Fruit fly (Drosophila melanogaster) whole organism, embryonic: ENCODE measurements around the gene CG43131.

Experiments used
- Abd-B ChIP-seq: fragments of 200-800 bp; sonication (Bioruptor generic); optimal IDR thresholded peaks from 2 replicates; lab custom pipeline; 2018; ENCODE audit warnings: missing biosample characterization, mild to moderate bottlenecking, missing genetic modification characterization, moderate library complexity
- Blimp-1 ChIP-seq: fragments of 200-800 bp; sonication (Bioruptor generic); optimal IDR thresholded peaks from 3 replicates; lab custom pipeline; 2018; ENCODE audit warnings: missing biosample characterization, missing genetic modification characterization, mild to moderate bottlenecking, moderate library complexity, missing genetic modification reagents
- CG10462 ChIP-seq: fragments of 200-800 bp; sonication (Bioruptor generic); optimal IDR thresholded peaks from 2 replicates; lab custom pipeline; 2016; ENCODE audit warnings: missing biosample characterization, missing genetic modification characterization
- CG10543 ChIP-seq: fragments of 200-800 bp; sonication (Bioruptor generic); optimal IDR thresholded peaks from 3 replicates; lab custom pipeline; 2017; ENCODE audit warnings: missing biosample characterization, mild to moderate bottlenecking, missing genetic modification characterization, moderate library complexity
- CG11247 ChIP-seq: fragments of 200-800 bp; sonication (Bioruptor generic); IDR thresholded peaks from 2 replicates; pipeline ENCODE4 v1.3.6; 2022; ENCODE audit warnings: missing biosample characterization, missing genetic modification characterization
- CG11456 ChIP-seq: fragments of 200-800 bp; sonication (Bioruptor generic); IDR thresholded peaks from 3 replicates; pipeline ENCODE4 v1.3.6; 2022; ENCODE audit warnings: missing biosample characterization, missing genetic modification characterization
- CG11695 ChIP-seq: fragments of 200-800 bp; sonication (Bioruptor generic); IDR thresholded peaks from 3 replicates; pipeline ENCODE4 v1.3.6; 2022; ENCODE audit warnings: missing biosample characterization, missing genetic modification characterization
- CG13424 ChIP-seq: fragments of 200-800 bp; sonication (Bioruptor generic); optimal IDR thresholded peaks from 2 replicates; lab custom pipeline; 2019; ENCODE audit warnings: missing biosample characterization, mild to moderate bottlenecking, missing genetic modification characterization, moderate library complexity
- CG1602 ChIP-seq: fragments of 200-800 bp; sonication (Bioruptor generic); optimal IDR thresholded peaks from 3 replicates; lab custom pipeline; 2016; ENCODE audit warnings: missing biosample characterization, missing genetic modification characterization
- CG1603 ChIP-seq: fragments of 200-800 bp; sonication (Bioruptor generic); optimal IDR thresholded peaks from 2 replicates; lab custom pipeline; 2019; ENCODE audit warnings: missing biosample characterization, mild to moderate bottlenecking, missing genetic modification characterization, moderate library complexity
- CG16863 ChIP-seq: fragments of 200-800 bp; sonication (Bioruptor generic); optimal IDR thresholded peaks from 3 replicates; lab custom pipeline; 2016; ENCODE audit warnings: missing biosample characterization, missing genetic modification characterization
- CG17802 ChIP-seq: fragments of 200-800 bp; sonication (Bioruptor generic); optimal IDR thresholded peaks from 2 replicates; lab custom pipeline; 2018; ENCODE audit warnings: missing biosample characterization, mild to moderate bottlenecking, missing genetic modification characterization, moderate library complexity
- CG18619 ChIP-seq: fragments of 200-800 bp; sonication (Bioruptor generic); optimal IDR thresholded peaks from 3 replicates; lab custom pipeline; 2017; ENCODE audit warnings: missing biosample characterization, mild to moderate bottlenecking, missing genetic modification characterization
- CG2199 ChIP-seq: fragments of 200-800 bp; sonication (Bioruptor generic); IDR thresholded peaks from 3 replicates; pipeline ENCODE4 v1.3.6; 2022; ENCODE audit warnings: missing biosample characterization, missing genetic modification characterization
- CG31365 ChIP-seq: fragments of 200-800 bp; sonication (Bioruptor generic); optimal IDR thresholded peaks from 2 replicates; lab custom pipeline; 2018; ENCODE audit warnings: missing biosample characterization, mild to moderate bottlenecking, missing genetic modification characterization
- CG43689 ChIP-seq: fragments of 200-800 bp; sonication (Bioruptor generic); IDR thresholded peaks from 2 replicates; pipeline ENCODE4 v1.3.6; 2022; ENCODE audit warnings: missing biosample characterization, missing genetic modification characterization
- CG4404 ChIP-seq: fragments of 200-800 bp; sonication (Bioruptor generic); IDR thresholded peaks from 2 replicates; pipeline ENCODE4 v1.3.6; 2022; ENCODE audit warnings: missing biosample characterization, missing genetic modification characterization
- CG5245 ChIP-seq: fragments of 200-800 bp; sonication (Bioruptor generic); optimal IDR thresholded peaks from 3 replicates; lab custom pipeline; 2016; ENCODE audit warnings: missing biosample characterization, missing genetic modification characterization
- CG5953 ChIP-seq: fragments of 200-800 bp; sonication (Bioruptor generic); IDR thresholded peaks from 2 replicates; pipeline ENCODE4 v1.3.6; 2022; ENCODE audit warnings: missing biosample characterization, missing genetic modification characterization
- CG6254 ChIP-seq: fragments of 200-800 bp; sonication (Bioruptor generic); optimal IDR thresholded peaks from 3 replicates; lab custom pipeline; 2017; ENCODE audit warnings: mild to moderate bottlenecking, missing biosample characterization, missing genetic modification reagents, missing genetic modification characterization
- CG6683 ChIP-seq: fragments of 200-800 bp; sonication (Bioruptor generic); optimal IDR thresholded peaks from 2 replicates; lab custom pipeline; 2017; ENCODE audit warnings: missing biosample characterization, mild to moderate bottlenecking, missing genetic modification characterization, missing genetic modification reagents
- CG7839 ChIP-seq: fragments of 200-800 bp; sonication (Bioruptor generic); optimal IDR thresholded peaks from 3 replicates; lab custom pipeline; 2018; ENCODE audit warnings: missing biosample characterization, mild to moderate bottlenecking, missing genetic modification characterization, moderate library complexity
- CG7928 ChIP-seq: fragments of 200-800 bp; sonication (Bioruptor generic); optimal IDR thresholded peaks from 2 replicates; lab custom pipeline; 2017; ENCODE audit warnings: missing biosample characterization, mild to moderate bottlenecking, missing genetic modification characterization
- Dip3 ChIP-seq: fragments of 200-800 bp; sonication (Bioruptor generic); optimal IDR thresholded peaks from 3 replicates; lab custom pipeline; 2016; ENCODE audit warnings: missing biosample characterization, missing genetic modification characterization
- Ets65A ChIP-seq: fragments of 200-800 bp; sonication (Bioruptor generic); peaks from one replicate; lab custom pipeline; 2016; ENCODE audit warnings: missing biosample characterization, missing genetic modification characterization
- Med ChIP-seq: fragments of 200-800 bp; sonication (Bioruptor generic); peaks from one replicate; lab custom pipeline; 2016; ENCODE audit warnings: missing biosample characterization, missing genetic modification characterization, mild to moderate bottlenecking, inconsistent platforms, moderate library complexity
- Pdp1 ChIP-seq, 2 experiments: fragments of 200-800 bp; sonication (Bioruptor generic); optimal IDR thresholded peaks; 3 replicates each; lab custom pipeline; 2016; ENCODE audit warnings: missing biosample characterization in 2 of 2, missing genetic modification characterization in 2 of 2, mild to moderate bottlenecking in 1 of 2, moderate library complexity in 1 of 2
- Six4 ChIP-seq: fragments of 200-800 bp; sonication (Bioruptor generic); optimal IDR thresholded peaks from 2 replicates; lab custom pipeline; 2016; ENCODE audit warnings: missing biosample characterization, missing genetic modification characterization
- Spps ChIP-seq: fragments of 200-800 bp; sonication (Bioruptor generic); optimal IDR thresholded peaks from 2 replicates; lab custom pipeline; 2018; ENCODE audit warnings: missing biosample characterization, mild to moderate bottlenecking, missing genetic modification characterization
- ci ChIP-seq: fragments of 200-800 bp; sonication (Bioruptor generic); IDR thresholded peaks from 3 replicates; pipeline ENCODE4 v1.3.6; 2022; ENCODE audit warnings: missing biosample characterization, missing genetic modification characterization
- danr ChIP-seq: fragments of 200-800 bp; sonication (Bioruptor generic); IDR thresholded peaks from 2 replicates; pipeline ENCODE4 v1.3.6; 2022; ENCODE audit warnings: missing biosample characterization, missing genetic modification characterization
- dysf ChIP-seq: fragments of 200-800 bp; sonication (Bioruptor generic); IDR thresholded peaks from 3 replicates; pipeline ENCODE4 v1.3.6; 2022; ENCODE audit warnings: missing biosample characterization, missing genetic modification characterization
- esg ChIP-seq: fragments of 200-800 bp; sonication (Bioruptor generic); conservative IDR thresholded peaks from 2 replicates; pipeline ENCODE4 v1.3.6; 2022; ENCODE audit warnings: missing biosample characterization, missing genetic modification characterization
- fd3F ChIP-seq: fragments of 200-800 bp; sonication (Bioruptor generic); optimal IDR thresholded peaks from 2 replicates; lab custom pipeline; 2018; ENCODE audit warnings: missing biosample characterization, mild to moderate bottlenecking, missing genetic modification characterization, moderate library complexity
- gcm ChIP-seq: fragments of 200-800 bp; sonication (Bioruptor generic); optimal IDR thresholded peaks from 2 replicates; lab custom pipeline; 2019; ENCODE audit warnings: missing biosample characterization, mild to moderate bottlenecking, missing genetic modification characterization, moderate library complexity
- grn ChIP-seq: fragments of 200-800 bp; sonication (Bioruptor generic); optimal IDR thresholded peaks from 3 replicates; lab custom pipeline; 2017; ENCODE audit warnings: missing biosample characterization, missing genetic modification characterization
- hb ChIP-seq: fragments of 200-800 bp; sonication (Bioruptor generic); IDR thresholded peaks from 3 replicates; pipeline ENCODE4 v1.3.6; 2022; ENCODE audit warnings: missing biosample characterization, missing genetic modification characterization; ENCODE audit not compliant: partially characterized antibody
- jigr1 ChIP-seq: fragments of 200-800 bp; sonication (Bioruptor generic); IDR thresholded peaks from 3 replicates; pipeline ENCODE4 v1.3.6; 2022; ENCODE audit warnings: missing biosample characterization, missing genetic modification characterization
- knrl ChIP-seq: fragments of 200-800 bp; sonication (Bioruptor generic); IDR thresholded peaks from 3 replicates; pipeline ENCODE4 v1.3.6; 2022; ENCODE audit warnings: missing biosample characterization, missing genetic modification characterization; ENCODE audit not compliant: partially characterized antibody
- pho ChIP-seq: fragments of 200-800 bp; sonication (Bioruptor generic); optimal IDR thresholded peaks from 2 replicates; lab custom pipeline; 2016; ENCODE audit warnings: missing biosample characterization, missing genetic modification characterization
- schlank ChIP-seq: fragments of 200-800 bp; sonication (Bioruptor generic); optimal IDR thresholded peaks from 2 replicates; lab custom pipeline; 2018; ENCODE audit warnings: missing biosample characterization, mild to moderate bottlenecking, missing genetic modification characterization
- sd ChIP-seq: fragments of 200-800 bp; sonication (Bioruptor generic); optimal IDR thresholded peaks from 3 replicates; lab custom pipeline; 2018; ENCODE audit warnings: missing biosample characterization, mild to moderate bottlenecking, missing genetic modification characterization, moderate library complexity
- sens ChIP-seq: fragments of 200-800 bp; sonication (Bioruptor generic); peaks from one replicate; lab custom pipeline; 2016; ENCODE audit warnings: missing biosample characterization, missing genetic modification characterization
- vnd ChIP-seq: fragments of 200-800 bp; sonication (Bioruptor generic); IDR thresholded peaks from 3 replicates; pipeline ENCODE4 v1.3.6; 2022; ENCODE audit warnings: missing biosample characterization, missing genetic modification characterization; ENCODE audit not compliant: partially characterized antibody
- wor ChIP-seq: fragments of 200-800 bp; sonication (Bioruptor generic); IDR thresholded peaks from 2 replicates; pipeline ENCODE4 v1.3.6; 2022; ENCODE audit warnings: missing biosample characterization, missing genetic modification characterization
- zfh2 ChIP-seq: fragments of 200-800 bp; sonication (Bioruptor generic); optimal IDR thresholded peaks from 2 replicates; lab custom pipeline; 2016; ENCODE audit warnings: missing biosample characterization, missing genetic modification characterization

Gene CG43131

dm6 chr3R:5120461-5121214 lies 11.7 kb upstream of the CG43131 start (continued):
- 0 out of 3 replicates have a peak, but pooled peaks have one; percentile 18 for TF ChIP-seq CG11695 (GFP tag; lab: Robert Waterston, UW)
- TF ChIP-seq CG13424 (tag; lab: Kevin White, UChicago) = peak; percentile 20
- TF ChIP-seq CG11456 (GFP tag; lab: Robert Waterston, UW) = no peak
- TF ChIP-seq Blimp-1 (GFP tag; lab: Kevin White, UChicago) = peak; percentile 5

- peak; percentile 32 for TF ChIP-seq gcm (GFP tag; lab: Kevin White, UChicago)
- no peak for TF ChIP-seq CG43689 (GFP tag; lab: Robert Waterston, UW)
- peak; percentile 20 for TF ChIP-seq Med (GFP tag; lab: Kevin White, UChicago)
- TF ChIP-seq CG2199 (GFP tag; lab: Robert Waterston, UW) = peak; percentile 34; the same call in 1 of the 3 replicates
- no peak for TF ChIP-seq CG10462
- no peak for TF ChIP-seq schlank (tag; lab: Kevin White, UChicago)
- TF ChIP-seq dysf (GFP tag; lab: Robert Waterston, UW) = no peak
- TF ChIP-seq CG1603 = peak; percentile 8
- no peak for TF ChIP-seq CG31365 (tag; lab: Kevin White, UChicago)
- 0 out of 2 replicates have a peak, but pooled peaks have one; percentile 18 for TF ChIP-seq CG4404 (GFP tag; lab: Robert Waterston, UW)
- TF ChIP-seq hb = 0 out of 3 replicates have a peak, but pooled peaks have one; percentile 33
Measured at dm6 chr3R:5118185-5118584, 9.2 kb upstream of the CG43131 start.

- TF ChIP-seq CG2199 (GFP tag; lab: Robert Waterston, UW) (peak; percentile 85), Ets65A (GFP tag; lab: Kevin White, UChicago) (no peak), CG7928 (GFP tag; lab: Kevin White, UChicago) (no peak), Med (GFP tag; lab: Kevin White, UChicago) (peak; percentile 43), CG1602 (GFP tag; lab: Kevin White, UChicago) (no peak), jigr1 (GFP tag; lab: Robert Waterston, UW) (no peak), CG18619 (GFP tag; lab: Kevin White, UChicago) (no peak), Six4 (GFP tag; lab: Kevin White, UChicago) (no peak), hb (no peak), fd3F (GFP tag; lab: Kevin White, UChicago) (no peak), sd (tag; lab: Kevin White, UChicago) (peak; percentile 5), Pdp1 (GFP tag; optimal IDR thresholded peaks at IDR 0.05; lab: Kevin White, UChicago) (peak in 1 of 2 experiments; percentile 1), esg (GFP tag; lab: Robert Waterston, UW) (no peak), pho (no peak), CG17802 (tag; lab: Kevin White, UChicago) (no peak), CG7839 (tag; lab: Kevin White, UChicago) (no peak), CG6254 (GFP tag; lab: Kevin White, UChicago) (peak; percentile 5), ci (peak; percentile 37; the same call in 1 of the 3 replicates), sens (GFP tag; lab: Kevin White, UChicago) (peak; percentile 65), CG5953 (GFP tag; lab: Robert Waterston, UW) (peak; percentile 32; the same call in 1 of the 2 replicates), CG11247 (GFP tag; lab: Robert Waterston, UW) (no peak), gcm (GFP tag; lab: Kevin White, UChicago) (peak; percentile 49), Spps (no peak), knrl (GFP tag; lab: Robert Waterston, UW) (no peak), CG16863 (GFP tag; lab: Kevin White, UChicago) (no peak), grn (peak; percentile 83), Dip3 (GFP tag; lab: Kevin White, UChicago) (no peak), CG6683 (no peak), zfh2 (GFP tag; lab: Kevin White, UChicago) (no peak), CG5245 (peak; percentile 3), CG10543 (GFP tag; lab: Kevin White, UChicago) (no peak), danr (GFP tag; lab: Robert Waterston, UW) (no peak), vnd (GFP tag; lab: Robert Waterston, UW) (no peak), wor (GFP tag; lab: Robert Waterston, UW) (no peak), Abd-B (no peak)
Measured at dm6 chr3R:5116425-5116824, 7.4 kb upstream of the CG43131 start.
